Fruit fly (Drosophila melanogaster) whole organism, wandering third instar larva: Measurements from ENCODE around the gene CG15365.
A peak's percentile ranks its signal among the peaks of the same experiment; 100 is the strongest.

ENCODE experiments used
- Dfd ChIP-seq: fragments of >200 bp; optimal IDR thresholded peaks from 2 replicates; lab custom pipeline; 2017; ENCODE audit warnings: missing biosample characterization, missing genetic modification characterization
- Hr78 ChIP-seq: fragments of >200 bp; optimal IDR thresholded peaks from 2 replicates; lab custom pipeline; 2017; ENCODE audit warnings: missing biosample characterization, missing genetic modification characterization
- Myc ChIP-seq: fragments of >200 bp; optimal IDR thresholded peaks from 2 replicates; lab custom pipeline; 2017
- Rel ChIP-seq, 2 experiments: fragments of 200-800 bp; sonication (Bioruptor generic) in 1 of 2; optimal IDR thresholded peaks; 2 replicates in 1 of 2; 3 replicates in 1 of 2; lab custom pipeline; 2016 to 2019; ENCODE audit warnings: mild to moderate bottlenecking in 2 of 2, missing biosample characterization in 2 of 2, missing genetic modification characterization in 2 of 2, moderate library complexity in 1 of 2
- h ChIP-seq: fragments of 200-800 bp; sonication (Bioruptor generic); optimal IDR thresholded peaks from 3 replicates; lab custom pipeline; 2016; ENCODE audit warnings: missing biosample characterization, mild to moderate bottlenecking, missing genetic modification characterization
- pan ChIP-seq: fragments of >200 bp; optimal IDR thresholded peaks from 2 replicates; lab custom pipeline; 2017

DNA sequence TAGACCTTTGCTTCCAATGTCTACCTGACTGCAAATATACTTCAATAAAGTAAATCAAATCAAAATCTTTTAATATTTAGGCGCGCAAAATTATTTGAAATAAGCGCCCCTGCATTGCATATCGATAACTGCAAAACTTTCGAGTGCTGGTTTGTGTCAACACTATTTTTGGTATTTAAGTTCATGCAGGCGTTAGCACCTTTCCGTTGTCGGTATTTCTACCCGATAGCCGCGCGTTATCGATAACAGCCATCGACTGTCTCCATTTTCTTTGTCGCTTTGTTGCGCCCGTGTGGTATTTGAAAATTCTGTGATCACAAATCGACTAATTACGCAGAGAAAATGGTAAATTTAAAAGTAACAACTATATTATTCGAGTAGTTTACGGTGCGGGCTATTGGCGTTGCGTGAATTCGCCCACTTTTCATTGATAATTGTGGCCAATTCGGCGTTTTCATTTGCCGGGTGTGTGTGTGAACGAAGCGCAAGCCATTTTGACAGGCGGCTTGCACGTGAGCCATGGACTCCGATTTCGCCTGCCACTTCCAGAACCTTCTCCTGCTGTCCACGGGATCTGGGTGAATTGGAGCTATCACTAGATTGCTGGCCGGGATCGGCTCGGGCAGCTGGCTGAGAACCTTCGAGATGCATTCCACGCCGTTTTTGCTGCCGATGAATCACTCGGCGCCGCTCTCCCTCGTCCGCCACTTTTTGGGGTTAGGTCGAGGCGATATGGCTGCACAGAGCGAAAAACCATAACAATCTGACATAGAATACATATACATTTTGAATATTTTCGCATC is 21.7 kb upstream of the CG15365 start, which contains the start of gene CCT2:
- TF ChIP-seq Hr78 (GFP tag; lab: Kevin White, UChicago) (no peak), Dfd (GFP tag; lab: Kevin White, UChicago) (no peak), pan (lab: Kevin White, UChicago) (no peak), h (GFP tag; lab: Kevin White, UChicago) (no peak), Rel (GFP tag; optimal IDR thresholded peaks at IDR 0.05; lab: Kevin White, UChicago) (no peak), Rel (tag; optimal IDR thresholded peaks at IDR 0.05; lab: Kevin White, UChicago) (peak; percentile 5), Myc (lab: Kevin White, UChicago) (no peak)
